Fruit fly (Drosophila melanogaster): ENCODE data around the gene RacGAP84C.

Gene RacGAP84C

dm6 chr3R:7306539-7307192 lies 20.9 kb downstream of the RacGAP84C start:
- no peak for TF ChIP-seq pan (optimal IDR thresholded peaks at IDR 0.05)
- peak; percentile 61 for TF ChIP-seq Vsx2 (GFP tag; optimal IDR thresholded peaks at IDR 0.05; ENCODE audit: partially characterized antibody)
- peak; percentile 26 to 43 for TF ChIP-seq dl (GFP tag; optimal IDR thresholded peaks at IDR 0.05; ENCODE audit: insufficient read depth in 1 of 2, partially characterized antibody in 2 of 2)

DNA sequence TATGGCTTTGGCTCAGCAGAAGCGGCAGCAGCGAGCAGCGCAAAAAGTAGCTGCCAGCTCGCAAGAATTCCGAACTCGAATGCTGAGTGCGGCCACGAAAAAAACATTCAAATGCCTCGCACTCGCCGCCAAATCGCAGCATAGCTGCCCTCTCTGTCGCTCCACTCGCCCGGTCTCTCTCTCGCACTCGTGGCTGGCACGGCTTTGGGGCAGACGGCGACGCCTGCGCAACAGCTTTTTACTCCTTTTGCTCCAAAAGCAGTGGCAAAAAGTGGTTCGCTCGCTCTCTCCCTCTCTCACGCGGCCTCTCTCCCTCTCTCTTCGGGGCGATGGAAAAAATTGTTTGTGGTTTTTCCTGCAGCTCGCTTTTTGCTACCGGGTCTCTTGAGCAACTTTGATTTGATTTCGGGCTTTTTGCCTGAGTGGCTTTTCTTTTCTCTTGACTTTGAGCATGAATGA lies 23.8 kb downstream of the RacGAP84C start, which contains the start of gene rn:
Gene rn, minus strand, starts transcription at position 51 of the 459 bp plus-strand sequence.
- no peak for TF ChIP-seq jim (GFP tag; optimal IDR thresholded peaks at IDR 0.05)
- TF ChIP-seq Myc (optimal IDR thresholded peaks at IDR 0.05): no peak
- no peak for TF ChIP-seq GATAd (GFP tag; optimal IDR thresholded peaks at IDR 0.05)
- TF ChIP-seq h (GFP tag; optimal IDR thresholded peaks at IDR 0.05): no peak
- no peak for TF ChIP-seq pan (optimal IDR thresholded peaks at IDR 0.05)
- no peak for TF ChIP-seq Mio (GFP tag; optimal IDR thresholded peaks at IDR 0.05)
- no peak for TF ChIP-seq Hnf4 (GFP tag; optimal IDR thresholded peaks at IDR 0.05)
- no peak for TF ChIP-seq woc (GFP tag; optimal IDR thresholded peaks at IDR 0.05)
- peak; percentile 1 for TF ChIP-seq Sp1 (GFP tag; optimal IDR thresholded peaks at IDR 0.05)
- no peak for TF ChIP-seq Hr78 (GFP tag; optimal IDR thresholded peaks at IDR 0.05)
- TF ChIP-seq Abd-B (GFP tag; optimal IDR thresholded peaks at IDR 0.05): no peak
- peak; percentile 73 for TF ChIP-seq Vsx2 (GFP tag; optimal IDR thresholded peaks at IDR 0.05; ENCODE audit: partially characterized antibody)
- TF ChIP-seq dl (GFP tag; optimal IDR thresholded peaks at IDR 0.05; ENCODE audit: insufficient read depth in 1 of 2, partially characterized antibody in 2 of 2): peak in 1 of 2 experiments; percentile 63
- peak; percentile 76 for TF ChIP-seq Dif (GFP tag; optimal IDR thresholded peaks at IDR 0.05; ENCODE audit: partially characterized antibody)
- no peak for TF ChIP-seq CG32264 (GFP tag; optimal IDR thresholded peaks at IDR 0.05)

DNA sequence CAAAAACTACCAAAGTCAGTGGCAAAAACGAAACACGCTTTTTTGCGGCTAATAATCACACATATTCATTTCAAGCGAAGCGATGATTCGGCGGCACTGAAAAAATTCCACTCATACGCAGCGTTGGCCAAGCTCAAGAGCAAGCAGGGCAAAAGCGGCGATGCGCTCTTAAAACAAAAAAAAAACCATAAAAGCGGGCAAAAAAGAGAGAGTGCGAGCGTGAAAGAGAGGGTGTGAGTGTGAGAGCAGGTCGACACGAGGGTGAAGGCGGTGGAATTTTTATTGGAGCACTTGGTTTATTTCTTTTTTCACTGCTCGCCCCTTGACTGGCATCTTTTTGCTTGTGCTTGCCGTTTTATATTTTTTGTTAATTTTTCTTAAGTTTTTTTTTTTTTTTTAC lies 24.8 kb downstream of the RacGAP84C start:
- peak in 1 of 2 experiments; percentile 22 for TF ChIP-seq dl (GFP tag; optimal IDR thresholded peaks at IDR 0.05; ENCODE audit: insufficient read depth in 1 of 2, partially characterized antibody in 2 of 2)
- no peak for TF ChIP-seq br (GFP tag; optimal IDR thresholded peaks at IDR 0.05)
- peak; percentile 73 for TF ChIP-seq jim (GFP tag; optimal IDR thresholded peaks at IDR 0.05)

DNA sequence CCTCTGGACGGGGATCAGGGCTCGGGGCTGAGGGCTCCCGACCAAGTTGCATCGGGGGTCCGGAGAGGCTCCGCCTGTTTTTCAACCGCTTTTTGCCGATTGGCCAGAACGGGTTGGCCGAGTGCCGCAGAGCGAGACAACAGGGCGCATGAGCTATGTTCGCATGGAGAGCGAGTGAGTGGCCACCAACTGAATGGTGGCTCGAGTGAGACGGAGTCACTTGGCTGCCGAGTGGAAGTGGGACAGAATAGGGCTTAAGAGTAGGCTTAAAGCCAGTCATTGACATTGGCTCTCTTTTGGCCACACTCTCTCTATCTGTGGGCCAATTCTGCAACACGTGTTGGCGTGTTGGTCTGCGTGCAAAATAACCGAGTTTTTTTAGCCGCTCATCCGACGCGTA lies 27.3 kb downstream of the RacGAP84C start:
- TF ChIP-seq Abd-B (GFP tag; optimal IDR thresholded peaks at IDR 0.05): no peak
- TF ChIP-seq Jra (GFP tag; optimal IDR thresholded peaks at IDR 0.05): no peak
- TF ChIP-seq Dif (GFP tag; optimal IDR thresholded peaks at IDR 0.05; ENCODE audit: partially characterized antibody): peak; percentile 55
- no peak for TF ChIP-seq jim (GFP tag; optimal IDR thresholded peaks at IDR 0.05)
- no peak for TF ChIP-seq foxo (GFP tag; optimal IDR thresholded peaks at IDR 0.05)
- TF ChIP-seq Vsx2 (GFP tag; optimal IDR thresholded peaks at IDR 0.05; ENCODE audit: partially characterized antibody): peak; percentile 19
- TF ChIP-seq HLH106 (tag; optimal IDR thresholded peaks at IDR 0.05): no peak
- TF ChIP-seq sv (GFP tag; optimal IDR thresholded peaks at IDR 0.05): no peak
- TF ChIP-seq usp (GFP tag; optimal IDR thresholded peaks at IDR 0.05): no peak

DNA sequence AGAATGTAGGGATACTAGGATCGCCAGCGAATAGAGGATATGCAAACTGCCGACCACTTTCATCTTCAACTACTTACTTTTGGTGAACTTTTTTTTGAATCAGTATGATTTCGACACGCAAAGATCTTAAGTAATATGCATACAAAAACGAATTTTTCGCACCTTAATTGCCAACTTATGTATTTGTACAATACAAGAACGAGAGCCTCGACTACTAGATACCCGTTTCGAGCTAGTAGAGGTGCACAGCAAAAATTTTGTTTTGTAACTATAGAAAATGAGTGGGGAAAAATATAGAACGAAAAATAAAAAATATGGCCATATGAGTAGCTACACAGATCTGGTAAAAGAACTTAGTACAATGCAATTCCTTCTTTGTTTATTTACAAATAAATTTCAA lies 31.3 kb downstream of the RacGAP84C start, which contains the start of gene CG10029:
Gene CG10029, minus strand, starts transcription at position 101 of the 400 bp plus-strand sequence.
- TF ChIP-seq CG9705 (GFP tag; optimal IDR thresholded peaks at IDR 0.05): no peak

DNA sequence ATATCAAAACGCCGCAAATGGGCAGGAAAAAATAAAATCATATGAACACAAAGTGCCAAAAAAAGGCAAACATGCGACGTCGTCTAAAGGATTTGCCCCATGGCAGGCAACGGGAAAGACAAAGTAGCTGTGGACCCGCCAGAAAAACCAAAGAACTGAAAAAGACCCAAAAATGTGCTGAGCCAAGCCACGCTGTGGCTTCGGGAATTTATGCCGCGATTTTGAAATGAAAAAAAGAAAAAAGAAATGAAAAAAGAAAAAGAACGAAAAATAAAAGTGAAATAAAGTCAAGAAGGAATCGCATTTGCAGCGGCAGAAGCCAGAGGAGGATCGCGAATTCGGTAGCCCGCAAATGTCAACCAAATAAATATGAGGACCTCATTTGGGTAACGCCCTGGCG lies 36.8 kb downstream of the RacGAP84C start:
- no peak for TF ChIP-seq jim (GFP tag; optimal IDR thresholded peaks at IDR 0.05)
- no peak for TF ChIP-seq Dif (GFP tag; optimal IDR thresholded peaks at IDR 0.05; ENCODE audit: partially characterized antibody)
- TF ChIP-seq dsf (GFP tag; optimal IDR thresholded peaks at IDR 0.05; ENCODE audit: borderline replicate concordance): no peak
- TF ChIP-seq Hr78 (GFP tag; optimal IDR thresholded peaks at IDR 0.05): no peak
- no peak for TF ChIP-seq dmrt93B (GFP tag; optimal IDR thresholded peaks at IDR 0.05)
- TF ChIP-seq woc (GFP tag; optimal IDR thresholded peaks at IDR 0.05): peak; percentile 8
- TF ChIP-seq dl (GFP tag; optimal IDR thresholded peaks at IDR 0.05; ENCODE audit: insufficient read depth in 1 of 2, partially characterized antibody in 2 of 2): no peak
- no peak for TF ChIP-seq Myc (optimal IDR thresholded peaks at IDR 0.05)
- no peak for TF ChIP-seq Vsx2 (GFP tag; optimal IDR thresholded peaks at IDR 0.05; ENCODE audit: partially characterized antibody)
- no peak for TF ChIP-seq rgr (GFP tag; optimal IDR thresholded peaks at IDR 0.05)
- TF ChIP-seq HLH106 (tag; optimal IDR thresholded peaks at IDR 0.05): no peak
- TF ChIP-seq br (GFP tag; optimal IDR thresholded peaks at IDR 0.05): no peak
- peak; percentile 52 for TF ChIP-seq Sp1 (GFP tag; optimal IDR thresholded peaks at IDR 0.05)
- no peak for TF ChIP-seq OdsH (GFP tag; optimal IDR thresholded peaks at IDR 0.05)
- TF ChIP-seq N (GFP tag; optimal IDR thresholded peaks at IDR 0.05): no peak
- no peak for TF ChIP-seq pan (optimal IDR thresholded peaks at IDR 0.05)
- TF ChIP-seq ey (GFP tag; optimal IDR thresholded peaks at IDR 0.05): no peak
- TF ChIP-seq foxo (GFP tag; optimal IDR thresholded peaks at IDR 0.05): no peak
- peak; percentile 76 for TF ChIP-seq CrebA (GFP tag; optimal IDR thresholded peaks at IDR 0.05; ENCODE audit: borderline replicate concordance)
- TF ChIP-seq tai (GFP tag; optimal IDR thresholded peaks at IDR 0.05): no peak
- no peak for TF ChIP-seq usp (GFP tag; optimal IDR thresholded peaks at IDR 0.05)
- TF ChIP-seq Rel (GFP tag; optimal IDR thresholded peaks at IDR 0.05): peak; percentile 51
- no peak for TF ChIP-seq Rel (tag; optimal IDR thresholded peaks at IDR 0.05)
- no peak for TF ChIP-seq Hr83 (GFP tag; optimal IDR thresholded peaks at IDR 0.05; ENCODE audit: poor library complexity, severe bottlenecking)
- no peak for TF ChIP-seq Dfd (GFP tag; optimal IDR thresholded peaks at IDR 0.05)
- no peak for TF ChIP-seq lola (GFP tag; optimal IDR thresholded peaks at IDR 0.05)
- no peak for TF ChIP-seq sage (GFP tag; optimal IDR thresholded peaks at IDR 0.05)
- no peak for TF ChIP-seq Abd-B (GFP tag; optimal IDR thresholded peaks at IDR 0.05)
- no peak for TF ChIP-seq CG32264 (GFP tag; optimal IDR thresholded peaks at IDR 0.05)
- TF ChIP-seq Mio (GFP tag; optimal IDR thresholded peaks at IDR 0.05): no peak
